Fruit fly (Drosophila melanogaster): ENCODE results near the gene zuc.

dm6 chr2L:12026458-12027431, 37.1 kb upstream of the zuc start:
- TF ChIP-seq fd59A (GFP tag; optimal IDR thresholded peaks at IDR 0.05) (peak; percentile 71), Eip78C (GFP tag) (peak; percentile 91), salr (GFP tag; optimal IDR thresholded peaks at IDR 0.05) (peak; percentile 47 to 88), Ets96B (tag; optimal IDR thresholded peaks at IDR 0.05) (peak; percentile 77), CG10631 (GFP tag; optimal IDR thresholded peaks at IDR 0.05) (peak; percentile 82), CG8319 (GFP tag; optimal IDR thresholded peaks at IDR 0.05) (peak; percentile 50), pdm3 (GFP tag; optimal IDR thresholded peaks at IDR 0.05) (peak; percentile 71), OdsH (GFP tag; optimal IDR thresholded peaks at IDR 0.05) (peak; percentile 72), Sox102F (GFP tag; optimal IDR thresholded peaks at IDR 0.05) (peak; percentile 43), eg (GFP tag; IDR thresholded peaks at IDR 0.05) (peak; percentile 91), Eip75B (GFP tag; optimal IDR thresholded peaks at IDR 0.05) (peak; percentile 1), CG31627 (GFP tag; optimal IDR thresholded peaks at IDR 0.05) (peak; percentile 74), Hr39 (GFP tag; optimal IDR thresholded peaks at IDR 0.05) (peak; percentile 81)

Measured in whole organism, prepupa.